Worm (Caenorhabditis elegans) whole organism, young adult: ENCODE results near the gene clec-8.

Source experiments
- B0035.1 ChIP-seq: sonication (generic microtip); optimal IDR thresholded peaks from 2 replicates; lab custom pipeline; 2016; ENCODE audit warnings: missing genetic modification characterization, mild to moderate bottlenecking, missing compliant biosample characterization, missing genotype, missing genetic modification reagents
- F49E8.2 ChIP-seq: sonication (generic microtip); optimal IDR thresholded peaks from 3 replicates; lab custom pipeline; 2017; ENCODE audit warnings: missing genetic modification characterization, mild to moderate bottlenecking, missing compliant biosample characterization, antibody characterized with exemption, moderate library complexity; ENCODE audit not compliant: insufficient read depth
- ama-1 ChIP-seq, 3 experiments: fragments of 150-350 bp in 1 of 3; sonication (generic microtip) in 2 of 3; optimal IDR thresholded peaks; 2 replicates each; lab custom pipeline; 2014 to 2018; ENCODE audit warnings: missing biosample characterization in 2 of 3, missing genetic modification characterization in 2 of 3, missing genetic modification reagents in 2 of 3
- lin-35 ChIP-seq, 3 experiments: fragments of 150-350 bp in 2 of 3; sonication (generic microtip) in 1 of 3; optimal IDR thresholded peaks; 2 replicates each; lab custom pipeline; 2014 to 2018; ENCODE audit warnings: missing biosample characterization in 3 of 3, missing genetic modification characterization in 3 of 3, missing genetic modification reagents in 3 of 3
- nhr-120 ChIP-seq: fragments of 200-800 bp; sonication (Bioruptor generic); IDR thresholded peaks from 2 replicates; pipeline ENCODE4 v1.3.6; 2022; ENCODE audit warnings: missing genetic modification characterization, missing compliant biosample characterization
- sea-2 ChIP-seq: fragments of 200-800 bp; sonication (Bioruptor generic); IDR thresholded peaks from 2 replicates; pipeline ENCODE4 v1.3.6; 2022; ENCODE audit warnings: missing genetic modification characterization, missing compliant biosample characterization
- unc-130 ChIP-seq: sonication (generic microtip); optimal IDR thresholded peaks from 2 replicates; lab custom pipeline; 2016; ENCODE audit warnings: missing genetic modification reagents, missing genetic modification characterization, missing compliant biosample characterization
- unc-62 ChIP-seq: fragments of 150-350 bp; optimal IDR thresholded peaks from 2 replicates; lab custom pipeline; 2014; ENCODE audit warnings: missing biosample characterization, missing genetic modification reagents, missing genetic modification characterization
- xnd-1 ChIP-seq: sonication (generic microtip); optimal IDR thresholded peaks from 2 replicates; lab custom pipeline; 2016; ENCODE audit warnings: missing genotype, missing genetic modification reagents, missing genetic modification characterization, missing compliant biosample characterization
- ztf-3 ChIP-seq: fragments of 200-800 bp; sonication (Bioruptor generic); optimal IDR thresholded peaks from 2 replicates; lab custom pipeline; 2018; ENCODE audit warnings: mild to moderate bottlenecking, missing genetic modification characterization, missing compliant biosample characterization

- TF ChIP-seq nhr-120 (GFP tag; lab: Robert Waterston, UW) (no peak), ztf-3 (no peak), unc-62 (GFP tag; lab: Kevin White, UChicago) (no peak), B0035.1 (no peak), lin-35 (GFP tag; optimal IDR thresholded peaks at IDR 0.05; lab: Kevin White, UChicago) (no peak), ama-1 (optimal IDR thresholded peaks at IDR 0.05; lab: Kevin White, UChicago) (no peak), ama-1 (GFP tag; optimal IDR thresholded peaks at IDR 0.05; lab: Kevin White, UChicago) (no peak), xnd-1 (tag; lab: Kevin White, UChicago) (no peak), sea-2 (GFP tag; lab: Robert Waterston, UW) (no peak), F49E8.2 (tag; lab: Kevin White, UChicago) (no peak), unc-130 (GFP tag; lab: Kevin White, UChicago) (no peak)
Measured at ce11 chrII:12606900-12607299, 29.0 kb upstream of the clec-8 start, which contains the start of gene Y38E10A.8.
